Comparison of ENCODE assay signal across 4 fruit fly cellular contexts in the genomic region with DNA sequence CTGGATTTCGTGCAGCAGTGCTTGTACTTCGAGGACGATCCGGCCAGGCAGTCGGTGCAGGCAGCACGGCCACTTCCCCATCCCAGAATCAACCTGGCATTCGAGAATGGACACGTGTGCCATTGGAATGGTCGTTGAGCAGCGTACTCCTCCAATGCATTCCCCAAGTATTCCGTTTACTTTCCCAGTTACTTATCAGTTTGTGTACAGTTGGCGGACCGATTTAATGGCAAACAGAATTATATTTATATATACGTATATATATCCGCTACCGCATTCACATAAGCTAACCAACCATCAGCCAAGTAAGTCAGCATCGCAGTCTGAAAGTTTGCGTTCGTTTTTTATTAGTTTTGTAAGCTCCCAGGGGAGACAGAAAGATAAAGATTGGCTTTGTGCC.
TF ChIP-seq lines count a peak whose summit lies in the region.

No protein-coding gene starts in this region.

- no peak for TF ChIP-seq CTCF in whole organism, embryonic (GFP tag; optimal IDR thresholded peaks at IDR 0.05; lab: Kevin White, UChicago)

TF ChIP-seq in whole organism, adult, 20 proteins besides CTCF, POLR2A, EP300 and RAD21:
- TF ChIP-seq CG7045 (GFP tag; optimal IDR thresholded peaks at IDR 0.05; lab: Kevin White, UChicago) (no peak), bab1 (GFP tag; optimal IDR thresholded peaks at IDR 0.05; lab: Kevin White, UChicago) (no peak), toe (GFP tag; optimal IDR thresholded peaks at IDR 0.05; lab: Kevin White, UChicago) (no peak), kay (GFP tag; lab: Kevin White, UChicago; ENCODE audit: borderline replicate concordance) (peak; percentile 88), cic (GFP tag; optimal IDR thresholded peaks at IDR 0.05; lab: Kevin White, UChicago) (peak; percentile 68), CG12768 (GFP tag; optimal IDR thresholded peaks at IDR 0.05; lab: Kevin White, UChicago) (peak; percentile 12)

TF ChIP-seq in whole organism, embryonic, 481 proteins besides CTCF, POLR2A, EP300 and RAD21:
- TF ChIP-seq CG18011 (GFP tag; optimal IDR thresholded peaks at IDR 0.05; lab: Kevin White, UChicago) (no peak), nom (GFP tag; optimal IDR thresholded peaks at IDR 0.05; lab: Kevin White, UChicago) (peak; percentile 75), MTF-1 (GFP tag; optimal IDR thresholded peaks at IDR 0.05; lab: Kevin White, UChicago; ENCODE audit: borderline replicate concordance) (no peak), CG6175 (GFP tag; IDR thresholded peaks at IDR 0.05; lab: Robert Waterston, UW) (peak; percentile 11; the same call in 1 of the 3 replicates), sob (GFP tag; IDR thresholded peaks at IDR 0.05; lab: Robert Waterston, UW) (0 out of 2 replicates have a peak, but pooled peaks have one; percentile 4)

TF ChIP-seq in whole organism, prepupa, 60 proteins besides CTCF, POLR2A, EP300 and RAD21:
- no peak for TF ChIP-seq CG6792 (GFP tag; optimal IDR thresholded peaks at IDR 0.05; lab: Kevin White, UChicago)
- TF ChIP-seq CG8632 (GFP tag; optimal IDR thresholded peaks at IDR 0.05; lab: Kevin White, UChicago), result no peak
- TF ChIP-seq ss (GFP tag; optimal IDR thresholded peaks at IDR 0.05; lab: Kevin White, UChicago), result peak; percentile 27 to 63
- no peak for TF ChIP-seq eg (GFP tag; IDR thresholded peaks at IDR 0.05; lab: Robert Waterston, UW)
- TF ChIP-seq CG6808 (GFP tag; optimal IDR thresholded peaks at IDR 0.05; lab: Kevin White, UChicago), result peak; percentile 38
- TF ChIP-seq Hr38 (GFP tag; optimal IDR thresholded peaks at IDR 0.05; lab: Kevin White, UChicago), result no peak
- TF ChIP-seq CG9139 (GFP tag; optimal IDR thresholded peaks at IDR 0.05; lab: Kevin White, UChicago), result peak; percentile 21
- no peak for TF ChIP-seq Lpt (GFP tag; optimal IDR thresholded peaks at IDR 0.05; lab: Kevin White, UChicago)
- TF ChIP-seq CG31627 (GFP tag; optimal IDR thresholded peaks at IDR 0.05; lab: Kevin White, UChicago), result no peak
- peak; percentile 67 for TF ChIP-seq Eip78C (GFP tag; lab: Kevin White, UChicago)
- no peak for TF ChIP-seq CG10631 (GFP tag; optimal IDR thresholded peaks at IDR 0.05; lab: Kevin White, UChicago)
- peak; percentile 13 for TF ChIP-seq CG6854 (GFP tag; optimal IDR thresholded peaks at IDR 0.05; lab: Kevin White, UChicago)
- TF ChIP-seq CG1621 (tag; optimal IDR thresholded peaks at IDR 0.05; lab: Kevin White, UChicago), result peak; percentile 4

TF ChIP-seq in whole organism, pupa, 21 proteins besides CTCF, POLR2A, EP300 and RAD21:
- no peak for TF ChIP-seq CG9948 (tag; optimal IDR thresholded peaks at IDR 0.05; lab: Kevin White, UChicago)
- no peak for TF ChIP-seq D1 (tag; optimal IDR thresholded peaks at IDR 0.05; lab: Kevin White, UChicago)
- no peak for TF ChIP-seq EcR (GFP tag; optimal IDR thresholded peaks at IDR 0.05; lab: Kevin White, UChicago)
- no peak for TF ChIP-seq CG32121 (GFP tag; IDR thresholded peaks at IDR 0.05; lab: Robert Waterston, UW)
- TF ChIP-seq Snoo (tag; optimal IDR thresholded peaks at IDR 0.05; lab: Kevin White, UChicago), result no peak
- TF ChIP-seq gl (tag; optimal IDR thresholded peaks at IDR 0.05; lab: Kevin White, UChicago), result peak; percentile 35
- TF ChIP-seq CG12605 (GFP tag; IDR thresholded peaks at IDR 0.05; lab: Robert Waterston, UW), result no peak
- peak; percentile 15 for TF ChIP-seq Pif1A (GFP tag; optimal IDR thresholded peaks at IDR 0.05; lab: Kevin White, UChicago)
- TF ChIP-seq rn (GFP tag; IDR thresholded peaks at IDR 0.05; lab: Robert Waterston, UW), result no peak
- no peak for TF ChIP-seq CG8301 (tag; optimal IDR thresholded peaks at IDR 0.05; lab: Kevin White, UChicago)
- TF ChIP-seq CG13204 (GFP tag; optimal IDR thresholded peaks at IDR 0.05; lab: Kevin White, UChicago), result peak; percentile 28
- 0 out of 3 replicates have a peak, but pooled peaks have one; percentile 9 for TF ChIP-seq CG4496 (GFP tag; IDR thresholded peaks at IDR 0.05; lab: Robert Waterston, UW)
- TF ChIP-seq CG8159 (tag; optimal IDR thresholded peaks at IDR 0.05; lab: Kevin White, UChicago), result no peak
- no peak for TF ChIP-seq Ets98B (GFP tag; IDR thresholded peaks at IDR 0.05; lab: Robert Waterston, UW)
- peak; percentile 10 for TF ChIP-seq CG34367 (tag; optimal IDR thresholded peaks at IDR 0.05; lab: Kevin White, UChicago)
